Worm (Caenorhabditis elegans) whole organism, mixed stage, embryonic: ENCODE data around the gene K01D12.7.

Experiments
- M03D4.4 ChIP-seq: sonication (generic microtip); optimal IDR thresholded peaks from 2 replicates; lab custom pipeline; 2017; ENCODE audit warnings: mild to moderate bottlenecking, missing genetic modification characterization, missing compliant biosample characterization
- blmp-1 ChIP-seq: fragments of 150-350 bp; optimal IDR thresholded peaks from 2 replicates; lab custom pipeline; 2014; ENCODE audit warnings: missing biosample characterization, missing genetic modification characterization
- ceh-39 ChIP-seq: fragments of 150-350 bp; optimal IDR thresholded peaks from 2 replicates; lab custom pipeline; 2014; ENCODE audit warnings: missing biosample characterization, missing genetic modification characterization
- ceh-43 ChIP-seq: fragments of 200-800 bp; sonication (Bioruptor generic); optimal IDR thresholded peaks from 2 replicates; lab custom pipeline; 2018; ENCODE audit warnings: mild to moderate bottlenecking, missing genetic modification characterization, moderate library complexity, missing compliant biosample characterization
- ceh-83 ChIP-seq: fragments of 200-800 bp; sonication (Bioruptor generic); optimal IDR thresholded peaks from 2 replicates; lab custom pipeline; 2018; ENCODE audit warnings: mild to moderate bottlenecking, missing genetic modification characterization, missing compliant biosample characterization
- ces-1 ChIP-seq: fragments of 150-350 bp; optimal IDR thresholded peaks from 2 replicates; lab custom pipeline; 2014; ENCODE audit warnings: missing biosample characterization, missing genetic modification reagents, missing genetic modification characterization
- cnd-1 ChIP-seq: fragments of 200-800 bp; sonication (Bioruptor generic); optimal IDR thresholded peaks from 2 replicates; lab custom pipeline; 2018; ENCODE audit warnings: mild to moderate bottlenecking, missing genetic modification characterization, missing compliant biosample characterization
- drap-1 ChIP-seq: fragments of 200-800 bp; sonication (Bioruptor generic); optimal IDR thresholded peaks from 3 replicates; lab custom pipeline; 2018; ENCODE audit warnings: mild to moderate bottlenecking, missing genetic modification characterization, missing compliant biosample characterization
- elt-1 ChIP-seq: sonication (generic microtip); optimal IDR thresholded peaks from 2 replicates; lab custom pipeline; 2017; ENCODE audit warnings: missing genetic modification characterization, mild to moderate bottlenecking, missing compliant biosample characterization, antibody characterized with exemption, moderate library complexity, borderline replicate concordance; ENCODE audit not compliant: insufficient read depth
- elt-3 ChIP-seq: fragments of 150-350 bp; optimal IDR thresholded peaks from 2 replicates; lab custom pipeline; 2014; ENCODE audit warnings: missing biosample characterization, missing genetic modification characterization
- flh-1 ChIP-seq: fragments of 200-800 bp; sonication (Bioruptor generic); optimal IDR thresholded peaks from 2 replicates; lab custom pipeline; 2018; ENCODE audit warnings: mild to moderate bottlenecking, missing genetic modification characterization, moderate library complexity, missing compliant biosample characterization
- ham-2 ChIP-seq: fragments of 200-800 bp; sonication (Bioruptor generic); optimal IDR thresholded peaks from 2 replicates; lab custom pipeline; 2018; ENCODE audit warnings: mild to moderate bottlenecking, missing genetic modification characterization, missing compliant biosample characterization
- hlh-1 ChIP-seq: fragments of 150-350 bp; optimal IDR thresholded peaks from 2 replicates; lab custom pipeline; 2014; ENCODE audit warnings: missing biosample characterization, missing genetic modification reagents, missing genetic modification characterization
- lin-32 ChIP-seq: fragments of 200-800 bp; sonication (Bioruptor generic); optimal IDR thresholded peaks from 2 replicates; lab custom pipeline; 2018; ENCODE audit warnings: mild to moderate bottlenecking, missing genetic modification characterization, missing compliant biosample characterization
- lsy-2 ChIP-seq: fragments of 150-350 bp; optimal IDR thresholded peaks from 2 replicates; lab custom pipeline; 2014; ENCODE audit warnings: missing biosample characterization, missing genetic modification characterization
- mab-5 ChIP-seq: fragments of 150-350 bp; optimal IDR thresholded peaks from 2 replicates; lab custom pipeline; 2014; ENCODE audit warnings: missing biosample characterization, missing genetic modification characterization
- mep-1 ChIP-seq: fragments of 150-350 bp; optimal IDR thresholded peaks from 2 replicates; lab custom pipeline; 2017; ENCODE audit warnings: missing biosample characterization, missing genetic modification reagents, missing genetic modification characterization, inconsistent platforms
- nhr-12 ChIP-seq: fragments of 150-350 bp; optimal IDR thresholded peaks from 2 replicates; lab custom pipeline; 2014; ENCODE audit warnings: missing biosample characterization, missing genetic modification characterization
- nhr-2 ChIP-seq: fragments of 150-350 bp; optimal IDR thresholded peaks from 2 replicates; lab custom pipeline; 2014; ENCODE audit warnings: missing biosample characterization, missing genetic modification characterization
- pha-4 ChIP-seq: fragments of 150-350 bp; optimal IDR thresholded peaks from 2 replicates; lab custom pipeline; 2018; ENCODE audit warnings: missing biosample characterization, missing genetic modification reagents, missing genetic modification characterization
- sem-2 ChIP-seq: fragments of 200-800 bp; sonication (Bioruptor generic); optimal IDR thresholded peaks from 2 replicates; lab custom pipeline; 2018; ENCODE audit warnings: mild to moderate bottlenecking, missing genetic modification characterization, missing compliant biosample characterization
- snpc-4 ChIP-seq: fragments of 150-350 bp; optimal IDR thresholded peaks from 2 replicates; lab custom pipeline; 2014; ENCODE audit warnings: missing biosample characterization, missing genetic modification characterization
- sptf-1 ChIP-seq: sonication (generic microtip); optimal IDR thresholded peaks from 2 replicates; lab custom pipeline; 2017; ENCODE audit warnings: mild to moderate bottlenecking, missing genetic modification characterization, moderate library complexity, missing compliant biosample characterization
- tbx-8 ChIP-seq: fragments of 200-800 bp; sonication (Bioruptor generic); optimal IDR thresholded peaks from 2 replicates; lab custom pipeline; 2018; ENCODE audit warnings: mild to moderate bottlenecking, missing genetic modification characterization, moderate library complexity, missing compliant biosample characterization
- unc-120 ChIP-seq: sonication (generic microtip); optimal IDR thresholded peaks from 2 replicates; lab custom pipeline; 2017; ENCODE audit warnings: missing genetic modification characterization, missing compliant biosample characterization; ENCODE audit not compliant: poor library complexity, severe bottlenecking
- unc-39 ChIP-seq: fragments of 150-350 bp; optimal IDR thresholded peaks from 2 replicates; lab custom pipeline; 2014; ENCODE audit warnings: missing biosample characterization, missing genetic modification characterization
- unc-62 ChIP-seq: fragments of 150-350 bp; optimal IDR thresholded peaks from 2 replicates; lab custom pipeline; 2014; ENCODE audit warnings: missing biosample characterization, missing genetic modification reagents, missing genetic modification characterization
- zip-8 ChIP-seq: fragments of 150-350 bp; optimal IDR thresholded peaks from 2 replicates; lab custom pipeline; 2014; ENCODE audit warnings: missing biosample characterization, missing genetic modification characterization
- ztf-11 ChIP-seq: fragments of 150-350 bp; optimal IDR thresholded peaks from 2 replicates; lab custom pipeline; 2014; ENCODE audit warnings: missing biosample characterization, missing genetic modification characterization

The K01D12.7 gene

DNA sequence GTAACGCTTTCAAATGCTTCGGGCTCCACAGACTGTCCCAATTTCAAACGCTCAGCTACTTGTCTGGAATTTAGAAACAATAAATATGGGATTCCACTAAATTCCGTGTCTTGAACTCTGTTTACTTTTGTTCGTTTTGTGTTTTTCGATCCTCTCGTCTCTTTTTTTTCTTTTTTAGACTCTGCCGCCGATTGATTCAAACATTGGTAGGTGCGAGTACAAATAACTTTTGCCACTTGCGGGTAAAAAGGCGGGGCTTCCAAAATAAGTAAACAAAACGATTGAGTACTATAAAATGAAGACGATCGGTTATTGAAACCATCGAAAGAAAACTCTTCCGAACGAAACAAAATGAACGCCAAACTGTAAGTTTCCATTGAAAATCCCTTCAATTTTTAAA lies 36.2 kb downstream of the K01D12.7 start, which contains the start of gene fipr-2:
TSS of gene fipr-2 (plus strand) at position 245 of the 400 bp plus-strand sequence.
- TF ChIP-seq nhr-2 (tag; lab: Kevin White, UChicago) (no peak), unc-62 (no peak), ztf-11 (tag; lab: Kevin White, UChicago) (no peak), ceh-39 (no peak), flh-1 (GFP tag; lab: Kevin White, UChicago) (no peak), snpc-4 (tag; lab: Kevin White, UChicago) (no peak), mep-1 (tag; lab: Kevin White, UChicago) (no peak), lin-32 (GFP tag; lab: Kevin White, UChicago) (no peak)

DNA sequence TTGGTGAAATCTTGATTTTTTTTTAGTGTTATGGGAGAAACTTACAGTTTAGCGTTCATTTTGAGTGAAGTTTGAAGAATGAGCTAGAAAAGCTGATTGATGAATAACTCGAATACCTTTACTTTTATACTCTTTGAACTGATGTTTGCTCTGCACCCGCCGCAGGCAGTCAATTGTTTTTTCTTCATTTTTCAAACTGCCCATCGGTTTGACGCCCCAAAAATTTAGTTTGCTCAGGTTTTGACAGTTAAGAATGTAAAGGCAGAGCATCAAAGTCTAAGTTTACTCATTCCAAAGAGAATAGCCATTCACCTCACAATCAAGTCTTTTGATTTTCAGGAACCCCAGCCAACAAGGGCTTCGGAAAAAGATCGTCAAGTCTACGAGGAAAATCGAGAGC lies 39.6 kb downstream of the K01D12.7 start, which contains the start of gene fipr-1:
TSS of gene fipr-1 (minus strand) at position 101 of the 400 bp plus-strand sequence.
- TF ChIP-seq unc-120, result no peak
- TF ChIP-seq unc-62, result no peak
- TF ChIP-seq lin-32 (GFP tag; lab: Kevin White, UChicago), result no peak
- no peak for TF ChIP-seq hlh-1 (tag; lab: Kevin White, UChicago)
- TF ChIP-seq unc-39, result no peak
- TF ChIP-seq ces-1 (GFP tag; lab: Kevin White, UChicago), result no peak
- TF ChIP-seq elt-3 (tag; lab: Kevin White, UChicago), result no peak
- no peak for TF ChIP-seq cnd-1 (tag; lab: Kevin White, UChicago)
- TF ChIP-seq nhr-12 (tag; lab: Kevin White, UChicago), result no peak
- TF ChIP-seq nhr-2 (tag; lab: Kevin White, UChicago), result no peak
- TF ChIP-seq blmp-1 (tag; lab: Kevin White, UChicago), result no peak
- TF ChIP-seq M03D4.4, result no peak
- TF ChIP-seq ceh-43, result no peak
- TF ChIP-seq sem-2 (GFP tag; lab: Kevin White, UChicago), result no peak
- no peak for TF ChIP-seq ham-2 (GFP tag; lab: Kevin White, UChicago)
- TF ChIP-seq mab-5 (tag; lab: Kevin White, UChicago), result no peak

DNA sequence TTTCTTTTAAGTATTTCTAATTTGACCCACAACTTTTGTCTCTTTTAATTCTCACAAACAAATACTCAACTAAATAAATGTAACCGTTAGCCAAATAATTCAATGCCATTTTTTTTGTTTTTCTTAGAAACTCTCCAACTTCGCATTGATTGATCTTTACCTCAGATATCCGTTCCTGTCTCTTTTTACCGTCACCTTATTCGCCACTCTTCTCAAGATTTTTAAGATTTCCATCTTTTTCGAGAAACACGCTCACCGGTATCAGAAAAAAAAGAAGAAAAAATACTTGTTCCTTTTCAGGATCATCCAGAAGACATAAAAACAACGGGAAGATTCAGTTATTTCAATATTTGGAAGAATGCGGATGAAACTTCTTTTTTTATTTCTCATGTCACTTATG lies 42.9 kb downstream of the K01D12.7 start, which contains the start of gene F23H12.5:
TSS of gene F23H12.5 (plus strand) at position 301 of the 400 bp plus-strand sequence.
- TF ChIP-seq sptf-1 (no peak), ceh-83 (GFP tag; lab: Kevin White, UChicago) (no peak), blmp-1 (tag; lab: Kevin White, UChicago) (no peak), flh-1 (GFP tag; lab: Kevin White, UChicago) (no peak), snpc-4 (tag; lab: Kevin White, UChicago) (no peak), ham-2 (GFP tag; lab: Kevin White, UChicago) (no peak), ceh-39 (no peak), hlh-1 (tag; lab: Kevin White, UChicago) (no peak), unc-120 (no peak), lin-32 (GFP tag; lab: Kevin White, UChicago) (no peak), nhr-12 (tag; lab: Kevin White, UChicago) (no peak), ces-1 (GFP tag; lab: Kevin White, UChicago) (no peak), drap-1 (GFP tag; lab: Kevin White, UChicago) (no peak), tbx-8 (GFP tag; lab: Kevin White, UChicago) (no peak), unc-62 (no peak), nhr-2 (tag; lab: Kevin White, UChicago) (no peak), zip-8 (tag; lab: Kevin White, UChicago) (no peak), pha-4 (tag; lab: Kevin White, UChicago) (no peak)

DNA sequence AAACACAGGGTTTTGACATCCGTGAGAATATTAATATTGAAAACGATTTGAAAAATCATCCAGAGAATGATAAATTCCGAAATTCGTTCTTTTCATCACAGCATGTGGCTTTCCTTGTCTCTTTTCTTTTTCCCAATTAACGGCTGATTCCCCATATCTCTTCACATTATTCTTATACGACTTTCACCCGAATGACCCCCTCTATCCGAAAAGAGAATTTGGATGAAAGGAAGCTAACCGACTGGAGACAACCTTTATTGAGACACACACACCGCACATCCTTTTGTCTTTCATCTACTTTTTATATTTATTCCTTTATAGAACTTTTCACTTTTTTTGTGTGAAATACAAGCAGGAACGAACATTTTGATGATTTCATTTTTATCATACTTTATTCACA lies 43.7 kb downstream of the K01D12.7 start:
- TF ChIP-seq flh-1 (GFP tag; lab: Kevin White, UChicago) (no peak), blmp-1 (tag; lab: Kevin White, UChicago) (peak; percentile 83)

DNA sequence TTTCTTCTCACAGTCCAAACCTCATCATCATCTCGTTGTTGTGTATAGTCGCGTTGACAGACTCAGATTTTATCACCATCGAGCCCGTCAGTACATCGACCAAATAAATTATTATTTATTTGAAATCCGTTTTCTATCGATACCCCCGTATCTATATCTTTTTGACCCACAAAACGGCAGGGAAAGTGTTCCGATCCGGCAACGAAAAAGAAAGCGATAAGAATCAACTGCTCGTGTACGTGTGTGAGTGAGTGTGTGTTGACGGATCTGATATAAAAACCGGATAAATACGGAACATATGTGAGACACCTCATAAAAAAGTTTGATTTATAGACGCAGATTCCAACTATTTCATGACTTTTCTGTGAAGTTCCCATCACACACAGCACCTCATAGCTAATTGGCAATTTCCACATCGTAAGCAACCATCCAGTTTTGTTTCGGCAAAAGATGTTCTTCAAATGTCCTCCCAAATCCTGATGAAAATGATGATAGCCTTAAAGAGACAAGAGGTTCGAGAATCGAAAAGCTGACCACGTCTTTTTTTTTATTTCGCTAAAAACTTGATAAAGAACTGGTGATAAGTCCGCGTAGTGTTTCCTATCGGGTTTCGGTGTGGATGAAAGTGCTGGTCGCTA lies 47.0 kb downstream of the K01D12.7 start:
- TF ChIP-seq lin-32 (GFP tag; lab: Kevin White, UChicago), result no peak
- TF ChIP-seq tbx-8 (GFP tag; lab: Kevin White, UChicago), result peak; percentile 6
- TF ChIP-seq ceh-43, result no peak
- peak; percentile 39 for TF ChIP-seq M03D4.4
- TF ChIP-seq elt-1 (tag; lab: Kevin White, UChicago), result peak; percentile 87
- no peak for TF ChIP-seq lsy-2 (tag; lab: Kevin White, UChicago)
- no peak for TF ChIP-seq ceh-83 (GFP tag; lab: Kevin White, UChicago)
- peak; percentile 8 for TF ChIP-seq blmp-1 (tag; lab: Kevin White, UChicago)
- TF ChIP-seq cnd-1 (tag; lab: Kevin White, UChicago), result no peak
- peak; percentile 16 for TF ChIP-seq ham-2 (GFP tag; lab: Kevin White, UChicago)
- TF ChIP-seq unc-62, result peak; percentile 50
